Fruit fly (Drosophila melanogaster): ENCODE data around the gene CG43221.

CG43221 gene

DNA sequence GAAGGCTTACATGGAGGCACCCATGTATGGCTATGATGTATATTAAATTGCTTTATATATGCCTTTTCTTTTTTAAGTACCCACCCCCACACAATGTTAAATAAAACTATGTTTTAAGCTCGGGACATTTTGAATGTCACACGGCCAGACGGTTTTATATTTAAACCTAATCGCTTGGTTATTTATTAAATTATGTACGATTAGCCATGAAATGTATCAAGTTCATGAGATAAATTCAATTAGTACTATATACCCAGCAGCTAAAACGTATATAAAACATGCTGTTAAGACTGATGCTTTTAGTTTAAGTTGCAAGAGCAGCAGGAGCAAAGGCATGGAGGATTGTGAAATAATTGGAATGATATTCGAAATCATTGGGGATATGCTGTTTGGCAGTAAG is at the start of gene CG43221, which contains the start of gene CG43645:
Gene CG43221 (plus strand): TSS at position 301 of the 400 bp plus-strand sequence.
Gene CG43645 (plus strand): TSS at position 301 of the 400 bp plus-strand sequence.
- TF ChIP-seq noc (tag; optimal IDR thresholded peaks at IDR 0.05), result no peak

DNA sequence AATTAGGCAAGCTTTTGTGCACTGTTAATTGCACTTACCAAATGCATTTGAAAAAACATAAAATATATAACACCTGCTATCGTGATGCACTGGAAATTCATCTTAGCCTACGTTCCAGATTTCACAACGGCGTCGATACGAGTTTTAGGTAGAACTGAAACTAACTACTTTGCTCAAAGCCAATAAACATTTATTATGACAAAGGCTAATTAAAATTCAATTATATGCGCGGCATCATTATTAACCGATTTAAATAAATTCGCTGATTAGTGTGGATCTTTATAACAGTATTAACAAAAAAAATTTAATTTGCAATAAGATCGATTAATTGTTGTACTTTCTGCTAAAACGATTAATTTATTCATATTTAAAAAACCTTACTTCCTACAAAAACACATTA is 49.1 kb upstream of the CG43221 start, which contains the start of gene CG33928:
Gene CG33928 (minus strand): TSS at position 101 of the 400 bp plus-strand sequence.
- no peak for TF ChIP-seq noc (tag; optimal IDR thresholded peaks at IDR 0.05)

DNA sequence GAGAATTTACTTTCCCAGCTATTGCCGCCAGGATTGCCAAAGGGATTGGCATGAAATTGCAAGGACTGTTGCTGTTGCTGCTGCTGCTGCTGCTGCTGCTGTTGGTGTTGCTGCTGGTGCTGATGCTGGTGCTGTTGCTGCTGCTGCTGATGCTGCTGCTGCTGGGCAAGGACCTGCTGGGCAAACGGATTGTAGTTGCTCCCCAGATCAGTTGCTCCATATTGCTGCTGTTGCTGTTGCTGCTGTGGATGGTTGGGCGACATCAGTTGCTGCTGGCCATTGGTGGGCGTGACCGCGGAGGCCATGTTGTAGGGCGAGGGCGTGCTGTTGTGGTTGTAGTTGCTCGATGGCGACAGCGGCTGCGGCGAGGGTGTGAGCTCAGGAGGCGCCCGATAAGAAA is 48.0 kb upstream of the CG43221 start:
- TF ChIP-seq noc (tag; optimal IDR thresholded peaks at IDR 0.05), result no peak

DNA sequence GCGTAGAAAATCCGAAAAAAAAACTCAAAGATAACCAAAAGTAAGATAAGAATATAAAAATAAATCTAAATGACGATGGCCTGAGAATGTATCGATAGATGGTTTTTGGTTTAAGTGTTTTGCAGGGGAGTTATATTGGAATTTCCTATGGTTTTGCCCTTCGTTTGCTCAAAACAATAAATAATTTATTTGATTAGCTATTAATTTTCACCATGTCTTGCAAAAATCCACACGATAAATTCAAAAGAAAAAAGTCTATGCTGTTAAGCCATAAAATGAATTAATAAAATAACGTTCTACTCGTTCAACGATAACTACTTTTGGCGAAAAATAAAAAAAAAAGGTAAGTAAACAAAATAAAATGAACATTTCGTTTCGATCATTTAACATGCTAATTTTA is 38.5 kb upstream of the CG43221 start:
- TF ChIP-seq noc (tag; optimal IDR thresholded peaks at IDR 0.05), result no peak

DNA sequence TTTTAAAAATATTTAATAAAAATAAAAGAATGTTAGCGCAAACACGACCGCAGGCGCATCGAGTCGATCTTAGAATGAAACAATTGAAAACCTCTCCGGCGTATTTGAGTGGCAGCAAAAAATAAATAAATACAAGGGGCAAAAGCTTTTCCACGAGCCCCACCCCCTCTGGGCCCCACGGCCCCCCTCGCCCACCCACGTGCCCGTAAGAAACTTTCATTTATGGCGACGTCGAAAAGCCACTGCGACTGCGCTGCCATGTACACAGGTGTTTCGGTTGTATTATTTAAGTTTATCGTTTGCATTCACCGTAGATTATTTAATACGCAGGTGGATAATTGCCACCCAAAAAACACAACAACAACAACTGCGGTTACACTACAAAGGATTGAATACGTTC is 37.1 kb upstream of the CG43221 start:
- no peak for TF ChIP-seq noc (tag; optimal IDR thresholded peaks at IDR 0.05)

DNA sequence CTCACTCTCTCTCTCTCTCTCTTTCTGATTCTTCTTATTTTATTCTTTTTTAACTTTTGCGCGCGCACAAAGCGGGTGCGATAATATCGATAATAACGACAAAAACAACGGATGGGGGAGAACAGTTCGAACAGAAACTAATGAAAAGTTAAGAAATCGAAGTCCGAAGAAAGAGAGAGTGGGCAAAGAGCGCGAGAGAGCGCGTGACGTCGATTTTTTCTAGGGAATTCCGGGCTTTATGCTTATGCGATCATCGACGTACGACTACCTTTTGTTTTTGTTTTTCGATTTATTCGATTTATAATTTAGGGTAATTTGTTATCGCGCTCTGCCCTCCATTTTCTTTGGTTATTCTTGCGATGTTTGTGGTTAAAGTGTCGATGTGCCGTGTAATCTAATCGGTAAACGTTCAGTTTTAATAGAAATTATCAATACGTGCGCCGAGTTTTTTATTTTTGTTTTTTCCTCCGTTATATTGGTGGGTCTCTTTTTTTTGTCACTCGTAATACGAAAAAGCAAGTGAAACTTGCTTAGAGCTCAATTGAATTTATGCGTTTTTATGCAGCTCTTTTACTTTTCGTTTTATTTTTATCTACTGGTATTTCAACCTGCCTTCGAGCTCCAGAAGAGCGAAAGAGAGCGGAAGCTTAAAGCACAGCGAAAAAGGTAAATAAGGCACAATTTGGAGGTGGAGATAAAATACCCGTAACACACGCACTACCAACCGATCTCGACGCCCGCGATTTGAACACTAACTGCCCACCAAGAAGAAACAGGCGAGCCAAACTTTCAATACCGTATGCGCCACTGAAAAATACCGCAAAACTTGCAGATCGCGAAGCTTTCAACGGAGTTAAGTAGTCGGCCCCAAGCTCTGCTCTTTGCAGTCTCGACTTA is 35.7 kb upstream of the CG43221 start, which contains the start of gene dl:
Gene dl (minus strand): TSS at position 757 of the 897 bp plus-strand sequence.
- TF ChIP-seq noc (tag; optimal IDR thresholded peaks at IDR 0.05), result peak; percentile 16

DNA sequence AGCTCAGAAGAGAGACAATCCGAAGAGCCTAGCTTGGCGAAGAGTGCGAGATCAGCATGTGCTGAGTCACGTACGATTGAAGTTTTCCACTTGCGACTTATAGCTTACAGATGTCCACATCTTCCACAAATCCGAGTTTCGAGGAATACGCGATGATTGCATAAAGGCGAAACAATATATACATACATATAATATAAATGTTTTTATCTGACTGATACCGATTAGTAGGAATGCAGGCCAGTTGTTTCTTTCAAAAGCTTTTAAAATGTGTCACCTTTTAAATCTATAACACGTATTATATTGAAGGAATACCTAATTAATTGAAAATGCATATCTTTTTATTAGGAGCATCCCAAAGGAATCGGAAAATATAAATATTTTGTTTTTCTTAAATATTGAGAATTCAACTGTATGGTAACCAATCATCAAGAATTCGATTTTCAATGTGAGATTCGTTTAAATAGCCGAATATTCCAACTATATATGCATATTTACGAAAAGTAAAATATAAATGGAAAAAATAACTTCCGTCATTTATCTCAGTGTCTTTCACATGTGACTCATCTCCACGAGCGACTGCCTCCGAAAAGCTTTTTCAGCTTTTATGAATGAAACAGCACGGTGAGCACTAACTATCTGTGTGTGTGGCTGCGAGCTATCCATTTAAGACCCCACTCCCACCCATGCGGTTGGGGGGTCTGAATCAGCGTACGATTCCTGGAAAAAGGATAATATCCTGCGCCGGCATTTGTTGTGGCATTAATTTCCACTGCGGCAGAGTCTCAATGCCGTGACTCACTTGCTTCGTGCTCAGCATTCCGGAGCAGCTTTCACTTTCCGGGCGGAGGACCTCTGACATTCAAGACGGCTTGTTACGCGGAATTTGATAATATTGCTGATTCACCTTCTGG is 34.8 kb upstream of the CG43221 start:
- TF ChIP-seq noc (tag; optimal IDR thresholded peaks at IDR 0.05), result peak; percentile 84

DNA sequence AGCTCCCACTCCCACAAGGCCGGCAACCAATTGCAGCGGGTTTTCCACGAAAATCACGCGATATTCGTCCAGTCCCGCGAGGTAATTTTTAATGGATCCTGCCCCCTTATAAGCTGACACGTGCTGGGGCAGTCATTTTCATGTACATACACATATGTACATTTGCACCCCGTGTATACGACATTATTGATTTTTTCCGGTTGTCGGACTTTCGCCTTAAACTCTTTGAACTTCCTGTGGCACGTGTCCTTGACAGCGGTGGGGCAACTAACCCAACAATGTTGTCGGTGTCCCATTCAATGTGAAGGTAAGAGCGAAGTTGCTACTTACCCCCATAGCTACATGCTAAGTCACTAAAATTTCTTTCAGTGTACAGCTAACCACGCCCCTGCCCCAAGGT is 33.5 kb upstream of the CG43221 start:
- TF ChIP-seq noc (tag; optimal IDR thresholded peaks at IDR 0.05), result no peak

DNA sequence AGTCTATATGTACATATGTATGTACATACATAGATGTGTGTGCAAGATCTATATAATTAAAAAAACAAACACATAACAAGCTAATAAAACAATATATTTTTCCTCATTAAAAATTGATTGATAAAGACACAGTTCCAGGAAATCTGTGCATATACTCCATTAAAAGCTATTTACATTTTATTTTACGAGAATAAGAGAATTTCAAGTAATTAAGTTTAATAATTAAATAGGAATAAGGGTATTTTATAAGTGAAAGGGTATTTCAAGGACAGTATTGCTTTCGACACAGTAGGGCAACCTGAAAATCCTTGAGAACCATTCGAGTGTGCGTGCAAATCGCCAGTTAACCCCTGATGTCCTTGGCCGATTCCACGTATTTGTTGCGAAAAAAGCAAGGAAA is 32.9 kb upstream of the CG43221 start, which contains the start of gene CG5050:
Gene CG5050 (plus strand): TSS at position 301 of the 400 bp plus-strand sequence.
- TF ChIP-seq noc (tag; optimal IDR thresholded peaks at IDR 0.05), result no peak

DNA sequence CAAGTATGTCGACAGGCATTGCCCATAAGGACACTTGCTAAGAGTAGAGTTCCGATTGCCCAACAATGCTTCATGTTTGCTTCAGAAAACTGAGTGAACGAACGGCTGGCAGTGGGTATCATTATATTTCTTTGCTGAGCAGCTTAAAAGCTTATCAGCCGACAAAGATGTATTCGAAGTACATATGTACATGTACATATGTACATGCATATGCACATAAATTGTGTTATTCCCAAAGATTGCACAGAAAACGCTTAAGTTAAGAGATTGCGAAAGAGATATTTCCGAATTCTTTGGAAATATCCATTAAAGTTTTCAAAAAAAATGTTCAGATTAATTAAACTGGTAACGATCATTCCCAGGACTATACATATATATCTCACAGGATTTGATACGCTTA is 29.7 kb upstream of the CG43221 start, which contains the start of gene SPH93:
Gene SPH93 (minus strand): TSS at position 101 of the 400 bp plus-strand sequence.
- TF ChIP-seq noc (tag; optimal IDR thresholded peaks at IDR 0.05), result no peak

DNA sequence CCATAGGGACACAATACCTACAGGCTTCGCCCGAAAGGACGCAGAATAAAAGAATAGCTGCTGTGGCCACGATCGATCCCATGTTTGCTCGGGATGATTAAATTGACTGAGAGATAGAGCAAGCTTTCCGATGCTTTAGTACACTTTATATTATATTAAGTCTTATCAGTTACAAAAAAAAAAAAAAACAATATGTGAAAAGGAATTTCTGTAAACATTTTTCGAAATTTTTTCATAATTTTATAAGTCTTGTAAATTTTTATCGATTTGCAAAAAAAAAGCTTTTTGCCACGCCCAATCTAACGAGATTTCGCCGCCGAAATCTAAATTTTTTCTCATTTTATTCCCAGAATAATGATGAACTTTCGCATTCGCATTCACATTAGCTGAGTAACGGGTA is 27.6 kb upstream of the CG43221 start, which contains the start of gene CG18563:
Gene CG18563 (minus strand): TSS at position 101 of the 400 bp plus-strand sequence.
- TF ChIP-seq noc (tag; optimal IDR thresholded peaks at IDR 0.05), result no peak

DNA sequence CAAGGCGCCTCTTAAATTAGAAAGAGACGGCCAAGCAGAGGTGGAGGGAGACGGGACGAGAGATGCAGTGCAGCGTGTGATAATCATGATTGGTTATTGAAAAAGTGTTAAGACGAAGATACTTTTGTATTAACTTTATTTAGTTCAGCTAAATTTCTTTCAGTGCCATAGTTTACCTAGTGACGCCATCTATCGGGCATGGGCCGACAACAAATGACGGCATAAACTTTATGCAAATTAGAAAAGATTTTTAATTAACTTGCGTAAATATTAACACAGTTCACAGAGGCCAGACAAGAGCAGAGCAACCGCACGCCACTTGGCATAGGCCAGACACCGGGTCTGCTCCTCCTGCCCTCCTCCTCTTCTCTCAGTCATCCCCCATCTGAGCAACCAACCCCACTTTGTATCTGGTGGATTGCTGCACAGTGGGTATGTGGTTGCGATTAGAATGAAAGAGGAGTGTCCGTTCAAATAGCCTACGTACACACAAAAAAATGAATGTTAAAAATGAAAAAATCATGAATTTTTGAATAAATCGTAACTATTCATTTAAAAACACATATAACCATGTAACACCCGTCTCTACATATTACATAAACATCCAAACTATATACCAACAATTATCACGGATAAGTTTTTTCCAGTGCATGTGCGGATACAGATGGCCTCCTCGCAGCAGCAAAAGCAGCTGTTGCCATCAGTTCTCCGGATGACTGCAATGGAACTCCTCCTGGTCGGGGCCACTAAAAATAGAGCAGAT is 19.5 kb upstream of the CG43221 start:
- no peak for TF ChIP-seq noc (tag; optimal IDR thresholded peaks at IDR 0.05)

DNA sequence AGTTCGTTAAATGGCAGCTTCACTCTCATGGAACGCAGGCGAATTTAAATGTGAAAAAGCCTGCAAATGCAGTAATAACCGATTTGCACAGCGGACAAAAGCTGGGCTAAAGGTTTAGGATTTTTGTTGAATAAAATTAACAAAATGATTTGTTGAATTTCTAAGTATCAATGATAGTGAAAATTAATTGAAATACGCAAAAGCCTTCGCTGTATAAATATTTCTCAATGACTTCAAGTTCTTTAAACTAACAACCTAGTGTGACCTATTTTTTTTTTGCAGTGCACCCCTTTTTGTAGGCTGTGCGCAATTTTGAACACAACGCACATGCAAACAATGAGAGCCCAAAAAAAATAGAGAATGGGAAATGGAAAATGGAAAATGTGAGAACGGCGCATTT is 18.6 kb upstream of the CG43221 start:
- no peak for TF ChIP-seq noc (tag; optimal IDR thresholded peaks at IDR 0.05)

DNA sequence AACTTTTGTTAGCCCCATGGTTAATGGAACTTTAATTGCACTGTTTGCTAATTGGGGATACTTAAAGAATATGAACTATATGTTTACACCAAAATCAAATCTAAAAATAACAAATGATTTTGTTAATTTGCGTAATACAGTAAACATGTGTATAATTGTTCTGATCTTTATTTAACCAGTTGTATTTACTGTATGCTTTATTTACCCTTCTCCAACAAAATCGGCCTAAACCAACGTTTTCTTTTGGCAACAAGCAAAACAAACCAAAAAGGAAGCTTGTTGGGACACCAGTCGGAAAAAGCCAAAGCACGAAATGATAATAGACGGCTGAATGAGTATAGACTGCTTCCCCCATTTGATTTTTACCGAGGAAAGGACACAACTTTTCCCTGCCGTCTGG is 14.9 kb upstream of the CG43221 start:
- TF ChIP-seq noc (tag; optimal IDR thresholded peaks at IDR 0.05), result peak; percentile 79

DNA sequence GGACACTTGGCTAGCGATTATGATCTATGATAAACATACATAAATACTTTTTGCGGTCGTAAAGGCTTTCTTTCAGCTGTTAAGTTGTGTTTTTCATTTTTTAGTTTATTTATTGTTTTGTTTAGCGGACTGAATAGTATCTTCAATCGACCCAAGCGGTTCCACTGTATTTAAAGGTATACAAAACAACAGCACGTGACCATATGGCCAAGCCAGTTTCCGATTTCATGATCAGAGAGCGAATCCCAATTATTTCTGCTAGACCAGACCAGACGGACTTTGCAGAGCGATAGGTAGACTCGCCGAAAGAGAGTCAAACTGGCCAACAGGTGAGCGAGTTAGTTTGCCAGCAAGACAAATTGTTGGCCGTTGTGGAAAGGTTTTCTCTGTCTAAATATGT is 14.0 kb upstream of the CG43221 start, which contains the start of gene Sgt:
Gene Sgt (plus strand): TSS at position 80 of the 400 bp plus-strand sequence.
- no peak for TF ChIP-seq noc (tag; optimal IDR thresholded peaks at IDR 0.05)
